Worm (Caenorhabditis elegans): ENCODE results near the gene oac-29.

The oac-29 gene

ce11 chrV:8606099-8606696 is 29.3 kb downstream of the oac-29 start, which contains the start of gene vps-60 (continued):
- TF ChIP-seq ceh-6 (GFP tag; optimal IDR thresholded peaks at IDR 0.05) (no peak), ama-1 (optimal IDR thresholded peaks at IDR 0.05) (no peak), ceh-18 (tag; optimal IDR thresholded peaks at IDR 0.05) (peak; percentile 89), Y22D7AL.16 (tag; optimal IDR thresholded peaks at IDR 0.05) (no peak), ceh-14 (tag; optimal IDR thresholded peaks at IDR 0.05) (peak; percentile 82), F13H6.1 (tag; optimal IDR thresholded peaks at IDR 0.05) (no peak), pros-1 (tag; optimal IDR thresholded peaks at IDR 0.05) (no peak), ceh-34 (tag; optimal IDR thresholded peaks at IDR 0.05) (peak; percentile 69), pqm-1 (tag; optimal IDR thresholded peaks at IDR 0.05) (peak; percentile 51), sox-2 (GFP tag; IDR thresholded peaks at IDR 0.05) (no peak), C08G9.2 (tag; optimal IDR thresholded peaks at IDR 0.05) (no peak), ceh-9 (tag; optimal IDR thresholded peaks at IDR 0.05) (no peak), lin-11 (tag; optimal IDR thresholded peaks at IDR 0.05) (no peak), hlh-8 (tag; optimal IDR thresholded peaks at IDR 0.05) (no peak), T23F11.4 (GFP tag; optimal IDR thresholded peaks at IDR 0.05) (no peak), ahr-1 (tag; optimal IDR thresholded peaks at IDR 0.05) (no peak), syd-9 (tag; optimal IDR thresholded peaks at IDR 0.05) (no peak), dmd-4 (tag; optimal IDR thresholded peaks at IDR 0.05; ENCODE audit: borderline replicate concordance) (no peak), nhr-232 (tag; optimal IDR thresholded peaks at IDR 0.05) (no peak), unc-3 (GFP tag; conservative IDR thresholded peaks at IDR 0.05) (no peak), unc-3 (tag; optimal IDR thresholded peaks at IDR 0.05) (peak; percentile 4), hlh-30 (tag; optimal IDR thresholded peaks at IDR 0.05; ENCODE audit: insufficient read depth) (peak; percentile 59), hlh-13 (GFP tag; optimal IDR thresholded peaks at IDR 0.05) (no peak), ceh-19 (GFP tag; optimal IDR thresholded peaks at IDR 0.05) (no peak), mec-3 (tag; optimal IDR thresholded peaks at IDR 0.05; ENCODE audit: borderline replicate concordance) (no peak), dve-1 (tag; optimal IDR thresholded peaks at IDR 0.05) (peak; percentile 48), sox-4 (tag; optimal IDR thresholded peaks at IDR 0.05) (no peak), zip-5 (tag; optimal IDR thresholded peaks at IDR 0.05) (no peak), eyg-1 (tag; optimal IDR thresholded peaks at IDR 0.05) (no peak), ceh-31 (tag; optimal IDR thresholded peaks at IDR 0.05) (no peak)

- TF ChIP-seq zip-5 (tag; optimal IDR thresholded peaks at IDR 0.05) (no peak), K02D7.2 (tag; optimal IDR thresholded peaks at IDR 0.05) (no peak), ceh-18 (tag; optimal IDR thresholded peaks at IDR 0.05) (no peak), elt-2 (tag; optimal IDR thresholded peaks at IDR 0.05) (peak; percentile 65), ceh-19 (GFP tag; optimal IDR thresholded peaks at IDR 0.05) (no peak), nfya-1 (tag; optimal IDR thresholded peaks at IDR 0.05) (no peak), dve-1 (tag; optimal IDR thresholded peaks at IDR 0.05) (no peak)
These were observed 32.2 kb downstream of the oac-29 start, which contains the start of gene F41E6.5 for ce11 chrV:8603272-8603671. F41E6.5 (plus strand) TSS chrV:8603480.

- no peak for TF ChIP-seq ceh-48 (tag; optimal IDR thresholded peaks at IDR 0.05)
- no peak for TF ChIP-seq ets-4 (tag; optimal IDR thresholded peaks at IDR 0.05)
- TF ChIP-seq fkh-6 (tag; optimal IDR thresholded peaks at IDR 0.05): no peak
- no peak for TF ChIP-seq unc-55 (GFP tag; optimal IDR thresholded peaks at IDR 0.05)
- no peak for TF ChIP-seq ceh-22 (tag; optimal IDR thresholded peaks at IDR 0.05)
- TF ChIP-seq ceh-19 (GFP tag; optimal IDR thresholded peaks at IDR 0.05): no peak
- no peak for TF ChIP-seq fax-1 (tag; optimal IDR thresholded peaks at IDR 0.05)
- TF ChIP-seq tbx-7 (tag; optimal IDR thresholded peaks at IDR 0.05): no peak
- TF ChIP-seq dve-1 (tag; optimal IDR thresholded peaks at IDR 0.05): no peak
- no peak for TF ChIP-seq ahr-1 (tag; optimal IDR thresholded peaks at IDR 0.05)
- TF ChIP-seq C38D4.7 (GFP tag; optimal IDR thresholded peaks at IDR 0.05): no peak
- no peak for TF ChIP-seq fkh-10 (GFP tag; optimal IDR thresholded peaks at IDR 0.05)
- TF ChIP-seq syd-9 (tag; optimal IDR thresholded peaks at IDR 0.05): no peak
These were observed 32.8 kb downstream of the oac-29 start, which contains the start of gene F41E6.15 for ce11 chrV:8602638-8603037. F41E6.15 (minus strand) TSS chrV:8602738.
